Fruit fly (Drosophila melanogaster) whole organism, embryonic: ENCODE data around the gene CG31793.

Experiments used
- Abd-B ChIP-seq: fragments of 200-800 bp; sonication (Bioruptor generic); optimal IDR thresholded peaks from 2 replicates; lab custom pipeline; 2018; ENCODE audit warnings: missing biosample characterization, mild to moderate bottlenecking, missing genetic modification characterization, moderate library complexity
- CG10543 ChIP-seq: fragments of 200-800 bp; sonication (Bioruptor generic); optimal IDR thresholded peaks from 3 replicates; lab custom pipeline; 2017; ENCODE audit warnings: missing biosample characterization, mild to moderate bottlenecking, missing genetic modification characterization, moderate library complexity
- CG12155 ChIP-seq: fragments of 200-800 bp; sonication (Bioruptor generic); optimal IDR thresholded peaks from 3 replicates; lab custom pipeline; 2016; ENCODE audit warnings: missing biosample characterization, missing genetic modification characterization
- CG13123 ChIP-seq: fragments of 200-800 bp; sonication (Bioruptor generic); optimal IDR thresholded peaks from 2 replicates; lab custom pipeline; 2016; ENCODE audit warnings: missing biosample characterization, missing genetic modification characterization
- CG1603 ChIP-seq: fragments of 200-800 bp; sonication (Bioruptor generic); optimal IDR thresholded peaks from 2 replicates; lab custom pipeline; 2019; ENCODE audit warnings: missing biosample characterization, mild to moderate bottlenecking, missing genetic modification characterization, moderate library complexity
- CG16815 ChIP-seq: fragments of 200-800 bp; sonication (Bioruptor generic); optimal IDR thresholded peaks from 3 replicates; lab custom pipeline; 2017; ENCODE audit warnings: missing biosample characterization, mild to moderate bottlenecking, missing genetic modification characterization
- CG17912 ChIP-seq: fragments of 200-800 bp; sonication (Bioruptor generic); optimal IDR thresholded peaks from 2 replicates; lab custom pipeline; 2018; ENCODE audit warnings: missing biosample characterization, mild to moderate bottlenecking, missing genetic modification characterization
- CG31388 ChIP-seq: fragments of 200-800 bp; sonication (Bioruptor generic); optimal IDR thresholded peaks from 2 replicates; lab custom pipeline; 2016; ENCODE audit warnings: missing biosample characterization, missing genetic modification characterization
- CG31441 ChIP-seq: fragments of 200-800 bp; sonication (Bioruptor generic); IDR thresholded peaks from 2 replicates; pipeline ENCODE4 v1.3.6; 2022; ENCODE audit warnings: missing biosample characterization, missing genetic modification characterization
- CG32767 ChIP-seq: fragments of 200-800 bp; sonication (Bioruptor generic); IDR thresholded peaks from 2 replicates; pipeline ENCODE4 v1.3.6; 2022; ENCODE audit warnings: missing biosample characterization, missing genetic modification characterization
- CG32772 ChIP-seq: fragments of 200-800 bp; sonication (Bioruptor generic); IDR thresholded peaks from 2 replicates; pipeline ENCODE4 v1.3.6; 2022; ENCODE audit warnings: missing biosample characterization, missing genetic modification characterization
- CG34422 ChIP-seq: fragments of 200-800 bp; sonication (Bioruptor generic); IDR thresholded peaks from 3 replicates; pipeline ENCODE4 v1.3.6; 2022; ENCODE audit warnings: missing biosample characterization, missing genetic modification characterization
- CG4282 ChIP-seq: fragments of 200-800 bp; sonication (Bioruptor generic); optimal IDR thresholded peaks from 2 replicates; lab custom pipeline; 2016; ENCODE audit warnings: missing biosample characterization, missing genetic modification characterization
- CG4404 ChIP-seq: fragments of 200-800 bp; sonication (Bioruptor generic); IDR thresholded peaks from 2 replicates; pipeline ENCODE4 v1.3.6; 2022; ENCODE audit warnings: missing biosample characterization, missing genetic modification characterization
- CG4617 ChIP-seq: fragments of 200-800 bp; sonication (Bioruptor generic); optimal IDR thresholded peaks from 3 replicates; lab custom pipeline; 2016; ENCODE audit warnings: missing biosample characterization, missing genetic modification characterization, borderline replicate concordance
- CG4854 ChIP-seq: fragments of 200-800 bp; sonication (Bioruptor generic); optimal IDR thresholded peaks from 2 replicates; lab custom pipeline; 2016; ENCODE audit warnings: missing biosample characterization, missing genetic modification characterization, inconsistent platforms
- CG6175 ChIP-seq: fragments of 200-800 bp; sonication (Bioruptor generic); IDR thresholded peaks from 3 replicates; pipeline ENCODE4 v1.3.6; 2022; ENCODE audit warnings: missing biosample characterization, missing genetic modification characterization
- CG6654 ChIP-seq: fragments of 200-800 bp; sonication (Bioruptor generic); optimal IDR thresholded peaks from 2 replicates; lab custom pipeline; 2017; ENCODE audit warnings: missing biosample characterization, mild to moderate bottlenecking, missing genetic modification characterization
- CG7928 ChIP-seq: fragments of 200-800 bp; sonication (Bioruptor generic); optimal IDR thresholded peaks from 2 replicates; lab custom pipeline; 2017; ENCODE audit warnings: missing biosample characterization, mild to moderate bottlenecking, missing genetic modification characterization
- CTCF ChIP-seq: fragments of 200-800 bp; sonication (Bioruptor generic); optimal IDR thresholded peaks from 2 replicates; lab custom pipeline; 2017; ENCODE audit warnings: missing biosample characterization, mild to moderate bottlenecking, missing genetic modification characterization, moderate library complexity
- Chrac-16 ChIP-seq: fragments of 200-800 bp; sonication (Bioruptor generic); optimal IDR thresholded peaks from 3 replicates; lab custom pipeline; 2016; ENCODE audit warnings: missing biosample characterization, missing genetic modification characterization
- D ChIP-seq, 2 experiments: fragments of 200-800 bp in 1 of 2; fragments of >200 bp in 1 of 2; sonication (Bioruptor generic) in 1 of 2; optimal IDR thresholded peaks; 2 replicates in 1 of 2; 3 replicates in 1 of 2; lab custom pipeline; 2017; ENCODE audit warnings: mild to moderate bottlenecking in 1 of 2, missing biosample characterization in 1 of 2, missing genetic modification characterization in 1 of 2, missing genetic modification reagents in 1 of 2
- Dek ChIP-seq: fragments of 200-800 bp; sonication (Bioruptor generic); optimal IDR thresholded peaks from 3 replicates; lab custom pipeline; 2019; ENCODE audit warnings: missing biosample characterization, mild to moderate bottlenecking, missing genetic modification characterization, moderate library complexity
- Doc3 ChIP-seq: fragments of 200-800 bp; sonication (Bioruptor generic); IDR thresholded peaks from 3 replicates; pipeline ENCODE4 v1.3.6; 2022; ENCODE audit warnings: missing biosample characterization, missing genetic modification characterization; ENCODE audit not compliant: partially characterized antibody
- Hsf ChIP-seq: fragments of 200-800 bp; sonication (Bioruptor generic); optimal IDR thresholded peaks from 3 replicates; lab custom pipeline; 2016; ENCODE audit warnings: missing biosample characterization, missing genetic modification characterization
- Kr ChIP-seq: fragments of 200-800 bp; sonication (Bioruptor generic); optimal IDR thresholded peaks from 2 replicates; lab custom pipeline; 2017; ENCODE audit warnings: missing biosample characterization, mild to moderate bottlenecking, missing genetic modification characterization
- MBD-R2 ChIP-seq: fragments of 200-800 bp; sonication (Bioruptor generic); IDR thresholded peaks from 2 replicates; pipeline ENCODE4 v1.3.6; 2022; ENCODE audit warnings: missing biosample characterization, missing genetic modification characterization
- MTF-1 ChIP-seq: fragments of 200-800 bp; sonication (Bioruptor generic); optimal IDR thresholded peaks from 2 replicates; lab custom pipeline; 2018; ENCODE audit warnings: missing biosample characterization, mild to moderate bottlenecking, missing genetic modification characterization, borderline replicate concordance
- Mad ChIP-seq: fragments of 200-800 bp; sonication (Bioruptor generic); optimal IDR thresholded peaks from 2 replicates; lab custom pipeline; 2016; ENCODE audit warnings: missing biosample characterization, missing genetic modification characterization
- Nf-YA ChIP-seq: fragments of 200-800 bp; sonication (Bioruptor generic); IDR thresholded peaks from 2 replicates; pipeline ENCODE4 v1.3.6; 2022; ENCODE audit warnings: missing biosample characterization, missing genetic modification characterization
- abd-A ChIP-seq: fragments of 200-800 bp; sonication (Bioruptor generic); optimal IDR thresholded peaks from 3 replicates; lab custom pipeline; 2019; ENCODE audit warnings: missing biosample characterization, mild to moderate bottlenecking, missing genetic modification characterization, moderate library complexity
- aop ChIP-seq: fragments of 200-800 bp; sonication (Bioruptor generic); IDR thresholded peaks from 2 replicates; pipeline ENCODE4 v1.3.6; 2022; ENCODE audit warnings: missing biosample characterization, missing genetic modification characterization
- ap ChIP-seq: fragments of 200-800 bp; sonication (Bioruptor generic); IDR thresholded peaks from 2 replicates; pipeline ENCODE4 v1.3.6; 2022; ENCODE audit warnings: missing biosample characterization, missing genetic modification characterization
- az2 ChIP-seq: fragments of 200-800 bp; sonication (Bioruptor generic); optimal IDR thresholded peaks from 3 replicates; lab custom pipeline; 2016; ENCODE audit warnings: missing biosample characterization, missing genetic modification characterization
- bigmax ChIP-seq: fragments of 200-800 bp; sonication (Bioruptor generic); optimal IDR thresholded peaks from 2 replicates; lab custom pipeline; 2018; ENCODE audit warnings: missing biosample characterization, mild to moderate bottlenecking, missing genetic modification characterization
- bsh ChIP-seq, 2 experiments: fragments of 200-800 bp; sonication (Bioruptor generic); optimal IDR thresholded peaks; 2 replicates each; lab custom pipeline; 2017 to 2018; ENCODE audit warnings: mild to moderate bottlenecking in 2 of 2, missing biosample characterization in 2 of 2, missing genetic modification characterization in 2 of 2, moderate library complexity in 1 of 2
- gce ChIP-seq: fragments of 200-800 bp; sonication (Bioruptor generic); IDR thresholded peaks from 3 replicates; pipeline ENCODE4 v1.3.6; 2022; ENCODE audit warnings: missing biosample characterization, missing genetic modification characterization
- gem ChIP-seq: fragments of 200-800 bp; sonication (Bioruptor generic); optimal IDR thresholded peaks from 2 replicates; lab custom pipeline; 2019; ENCODE audit warnings: missing biosample characterization, mild to moderate bottlenecking, missing genetic modification characterization, moderate library complexity
- hkb ChIP-seq, 2 experiments: fragments of 200-800 bp in 1 of 2; fragments of >200 bp in 1 of 2; sonication (Bioruptor generic) in 1 of 2; IDR thresholded peaks in 1 of 2; optimal IDR thresholded peaks in 1 of 2; 2 replicates each; pipeline versions ENCODE4 v1.3.6 to Lab custom; 2017 to 2022; ENCODE audit warnings: missing biosample characterization in 1 of 2, missing genetic modification characterization in 1 of 2
- jing ChIP-seq: fragments of 200-800 bp; sonication (Bioruptor generic); optimal IDR thresholded peaks from 2 replicates; lab custom pipeline; 2018; ENCODE audit warnings: missing biosample characterization, mild to moderate bottlenecking, missing genetic modification characterization
- jumu ChIP-seq: fragments of 200-800 bp; sonication (Bioruptor generic); optimal IDR thresholded peaks from 3 replicates; lab custom pipeline; 2016; ENCODE audit warnings: missing biosample characterization, missing genetic modification characterization
- kah ChIP-seq: fragments of 200-800 bp; sonication (Bioruptor generic); optimal IDR thresholded peaks from 2 replicates; lab custom pipeline; 2018; ENCODE audit warnings: missing biosample characterization, mild to moderate bottlenecking, missing genetic modification characterization
- nerfin-2 ChIP-seq: fragments of 200-800 bp; sonication (Bioruptor generic); IDR thresholded peaks from 2 replicates; pipeline ENCODE4 v1.3.6; 2022; ENCODE audit warnings: missing biosample characterization, missing genetic modification characterization; ENCODE audit not compliant: partially characterized antibody
- onecut ChIP-seq: fragments of 200-800 bp; sonication (Bioruptor generic); IDR thresholded peaks from 2 replicates; pipeline ENCODE4 v1.3.6; 2022; ENCODE audit warnings: missing biosample characterization, missing genetic modification characterization
- otp ChIP-seq: fragments of 200-800 bp; sonication (Bioruptor generic); IDR thresholded peaks from 3 replicates; pipeline ENCODE4, ENCODE4 v1.3.6; 2022; ENCODE audit warnings: missing biosample characterization, missing genetic modification characterization
- shn ChIP-seq: fragments of 200-800 bp; sonication (Bioruptor generic); optimal IDR thresholded peaks from 3 replicates; lab custom pipeline; 2016; ENCODE audit warnings: missing biosample characterization, missing genetic modification characterization
- sisA ChIP-seq: fragments of 200-800 bp; sonication (Bioruptor generic); IDR thresholded peaks from 2 replicates; pipeline ENCODE4 v1.3.6; 2022; ENCODE audit warnings: missing biosample characterization, missing genetic modification characterization
- tio ChIP-seq: fragments of 200-800 bp; sonication (Bioruptor generic); optimal IDR thresholded peaks from 2 replicates; lab custom pipeline; 2017; ENCODE audit warnings: missing biosample characterization, missing genetic modification characterization, inconsistent platforms
- vnd ChIP-seq: fragments of 200-800 bp; sonication (Bioruptor generic); IDR thresholded peaks from 3 replicates; pipeline ENCODE4 v1.3.6; 2022; ENCODE audit warnings: missing biosample characterization, missing genetic modification characterization; ENCODE audit not compliant: partially characterized antibody
- zen ChIP-seq: fragments of 200-800 bp; sonication (Bioruptor generic); optimal IDR thresholded peaks from 3 replicates; lab custom pipeline; 2018; ENCODE audit warnings: missing biosample characterization, mild to moderate bottlenecking, missing genetic modification characterization, moderate library complexity
- zfh2 ChIP-seq: fragments of 200-800 bp; sonication (Bioruptor generic); optimal IDR thresholded peaks from 2 replicates; lab custom pipeline; 2016; ENCODE audit warnings: missing biosample characterization, missing genetic modification characterization

CG31793 gene

dm6 chr2L:18966214-18966556 lies 37.0 kb upstream of the CG31793 start (continued):
- peak; percentile 65; the same call in 1 of the 3 replicates for TF ChIP-seq gce (GFP tag; lab: Robert Waterston, UW)
- peak; percentile 87 for TF ChIP-seq gem (tag; lab: Kevin White, UChicago)
- peak; percentile 88 for TF ChIP-seq CG6175 (GFP tag; lab: Robert Waterston, UW)
- peak; percentile 62 for TF ChIP-seq Hsf (GFP tag; lab: Kevin White, UChicago)
- TF ChIP-seq shn = no peak
- TF ChIP-seq hkb (optimal IDR thresholded peaks at IDR 0.05; lab: Kevin White, UChicago) = no peak
- peak; percentile 90 for TF ChIP-seq hkb (GFP tag; IDR thresholded peaks at IDR 0.05; lab: Robert Waterston, UW)
- peak; percentile 8 for TF ChIP-seq CG16815 (GFP tag; lab: Kevin White, UChicago)
- peak; percentile 53 for TF ChIP-seq Abd-B (GFP tag; lab: Kevin White, UChicago)
- peak; percentile 87 for TF ChIP-seq CG32772 (GFP tag; lab: Robert Waterston, UW)
- TF ChIP-seq zen = peak; percentile 72
- peak; percentile 59 for TF ChIP-seq CG12155 (GFP tag; lab: Kevin White, UChicago)
- no peak for TF ChIP-seq CTCF (GFP tag; lab: Kevin White, UChicago)
- peak; percentile 80 for TF ChIP-seq CG4404 (GFP tag; lab: Robert Waterston, UW)
- peak; percentile 88 for TF ChIP-seq otp (GFP tag; lab: Robert Waterston, UW)
- peak; percentile 85 for TF ChIP-seq Dek
- peak; percentile 55 for TF ChIP-seq Chrac-16 (GFP tag; lab: Kevin White, UChicago)
- peak; percentile 87 for TF ChIP-seq CG32767 (GFP tag; lab: Robert Waterston, UW)
- peak; percentile 59 for TF ChIP-seq ap (GFP tag; lab: Robert Waterston, UW)
- TF ChIP-seq abd-A (tag; lab: Kevin White, UChicago) = no peak
- TF ChIP-seq CG31441 = peak; percentile 66
- peak; percentile 83 for TF ChIP-seq MBD-R2 (GFP tag; lab: Robert Waterston, UW)
- peak; percentile 34 for TF ChIP-seq CG4617
- no peak for TF ChIP-seq vnd (GFP tag; lab: Robert Waterston, UW)
- peak; percentile 21 for TF ChIP-seq kah (GFP tag; lab: Kevin White, UChicago)
- peak; percentile 61 for TF ChIP-seq MTF-1
- TF ChIP-seq CG10543 (GFP tag; lab: Kevin White, UChicago) = peak; percentile 59
- TF ChIP-seq Kr (GFP tag; lab: Kevin White, UChicago) = no peak
- TF ChIP-seq CG34422 (GFP tag; lab: Robert Waterston, UW) = peak; percentile 89
- peak; percentile 75 for TF ChIP-seq sisA (GFP tag; lab: Robert Waterston, UW)
- peak; percentile 39 for TF ChIP-seq az2 (GFP tag; lab: Kevin White, UChicago)
- peak; percentile 45 for TF ChIP-seq CG4854
- TF ChIP-seq CG31388 (GFP tag; lab: Kevin White, UChicago) = peak; percentile 37
- TF ChIP-seq Mad (GFP tag; lab: Kevin White, UChicago) = peak; percentile 16
- TF ChIP-seq tio = peak; percentile 67
- no peak for TF ChIP-seq nerfin-2 (GFP tag; lab: Robert Waterston, UW)
- no peak for TF ChIP-seq Doc3 (GFP tag; lab: Robert Waterston, UW)
- TF ChIP-seq bsh (GFP tag; optimal IDR thresholded peaks at IDR 0.05; lab: Kevin White, UChicago) = peak in 1 of 2 experiments; percentile 66
- TF ChIP-seq Nf-YA (GFP tag; lab: Robert Waterston, UW) = peak; percentile 62; the same call in 1 of the 2 replicates
- TF ChIP-seq D (optimal IDR thresholded peaks at IDR 0.05; lab: Kevin White, UChicago) = no peak
- peak; percentile 46 for TF ChIP-seq D (GFP tag; optimal IDR thresholded peaks at IDR 0.05; lab: Kevin White, UChicago)
- TF ChIP-seq CG6654 (GFP tag; lab: Kevin White, UChicago) = peak; percentile 30
- TF ChIP-seq CG4282 (GFP tag; lab: Kevin White, UChicago) = no peak
- TF ChIP-seq jumu (GFP tag; lab: Kevin White, UChicago) = no peak
- TF ChIP-seq zfh2 (GFP tag; lab: Kevin White, UChicago) = peak; percentile 55
- no peak for TF ChIP-seq bigmax
- TF ChIP-seq CG7928 (GFP tag; lab: Kevin White, UChicago) = peak; percentile 49
- TF ChIP-seq CG17912 (GFP tag; lab: Kevin White, UChicago) = no peak
- no peak for TF ChIP-seq aop (GFP tag; lab: Robert Waterston, UW)
- TF ChIP-seq CG13123 = peak; percentile 37
- no peak for TF ChIP-seq CG1603 (tag; lab: Kevin White, UChicago)
- TF ChIP-seq jing (GFP tag; lab: Kevin White, UChicago) = no peak
- TF ChIP-seq onecut = peak; percentile 47; the same call in 1 of the 2 replicates
